1 fruit fly cellular context compared by ENCODE assay signal in the genomic region with DNA sequence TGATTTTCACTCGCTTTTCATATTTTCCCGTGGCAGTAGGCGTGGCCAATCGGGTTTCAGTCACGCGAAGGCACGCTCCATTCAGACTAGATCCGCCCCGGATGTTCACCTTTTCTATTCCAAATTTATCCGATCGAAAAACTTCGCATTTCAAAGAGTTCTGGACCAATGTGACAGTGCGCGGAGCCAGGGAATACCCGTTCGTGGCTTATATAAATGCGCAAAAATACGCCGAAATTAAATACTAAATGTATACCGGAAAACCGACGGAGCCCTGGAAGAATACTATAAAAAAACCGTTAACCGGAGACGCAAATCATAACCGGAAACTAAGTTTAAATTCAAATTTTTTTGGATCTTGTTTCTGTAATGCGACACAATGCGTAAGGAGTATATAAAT.
TF ChIP-seq lines count a peak whose summit lies in the region.

A gene (minus strand): TSS at position 181 of the 400 bp plus-strand sequence.

TF ChIP-seq in whole organism, embryonic, 481 proteins besides CTCF, POLR2A, EP300 and RAD21 (continued from another document and continues in another):
- TF ChIP-seq Hmr (GFP tag; optimal IDR thresholded peaks at IDR 0.05; lab: Kevin White, UChicago) (peak; percentile 93), HLH3B (GFP tag; IDR thresholded peaks at IDR 0.05; lab: Robert Waterston, UW) (0 out of 2 replicates have a peak, but pooled peaks have one; percentile 11), ase (GFP tag; IDR thresholded peaks at IDR 0.05; lab: Robert Waterston, UW) (0 out of 3 replicates have a peak, but pooled peaks have one; percentile 35), CG12236 (GFP tag; optimal IDR thresholded peaks at IDR 0.05; lab: Kevin White, UChicago) (peak; percentile 6), stc (GFP tag; IDR thresholded peaks at IDR 0.05; lab: Robert Waterston, UW) (no peak), CG15073 (GFP tag; optimal IDR thresholded peaks at IDR 0.05; lab: Kevin White, UChicago) (no peak), Awh (GFP tag; IDR thresholded peaks at IDR 0.05; lab: Robert Waterston, UW) (no peak), CG9727 (GFP tag; optimal IDR thresholded peaks at IDR 0.05; lab: Kevin White, UChicago) (peak; percentile 48), CG11696 (GFP tag; IDR thresholded peaks at IDR 0.05; lab: Robert Waterston, UW) (no peak), Abd-B (GFP tag; optimal IDR thresholded peaks at IDR 0.05; lab: Kevin White, UChicago) (no peak), toy (GFP tag; IDR thresholded peaks at IDR 0.05; lab: Robert Waterston, UW) (no peak), Dref (GFP tag; IDR thresholded peaks at IDR 0.05; lab: Robert Waterston, UW) (no peak), CG9215 (GFP tag; IDR thresholded peaks at IDR 0.05; lab: Robert Waterston, UW) (no peak), lov (optimal IDR thresholded peaks at IDR 0.05; lab: Kevin White, UChicago) (no peak), lov (GFP tag; IDR thresholded peaks at IDR 0.05; lab: Robert Waterston, UW) (peak; percentile 61; the same call in 2 of the 3 replicates), ab (GFP tag; optimal IDR thresholded peaks at IDR 0.05; lab: Kevin White, UChicago) (no peak), corto (GFP tag; optimal IDR thresholded peaks at IDR 0.05; lab: Kevin White, UChicago) (peak; percentile 34), az2 (GFP tag; optimal IDR thresholded peaks at IDR 0.05; lab: Kevin White, UChicago) (no peak), CG10543 (GFP tag; optimal IDR thresholded peaks at IDR 0.05; lab: Kevin White, UChicago) (peak; percentile 76), CG2202 (tag; optimal IDR thresholded peaks at IDR 0.05; lab: Kevin White, UChicago) (peak; percentile 2), CG2678 (tag; optimal IDR thresholded peaks at IDR 0.05; lab: Kevin White, UChicago) (peak; percentile 41), D19B (GFP tag; optimal IDR thresholded peaks at IDR 0.05; lab: Kevin White, UChicago) (peak; percentile 33), Sin3A (optimal IDR thresholded peaks at IDR 0.05; lab: Kevin White, UChicago) (peak; percentile 42), CG8944 (GFP tag; optimal IDR thresholded peaks at IDR 0.05; lab: Kevin White, UChicago) (no peak), CG12391 (tag; optimal IDR thresholded peaks at IDR 0.05; lab: Kevin White, UChicago) (peak; percentile 63), tap (tag; optimal IDR thresholded peaks at IDR 0.05; lab: Kevin White, UChicago) (peak; percentile 12), Fer2 (tag; optimal IDR thresholded peaks at IDR 0.05; lab: Kevin White, UChicago) (peak; percentile 50), B-H2 (GFP tag; optimal IDR thresholded peaks at IDR 0.05; lab: Kevin White, UChicago) (peak; percentile 70), Scr (GFP tag; IDR thresholded peaks at IDR 0.05; lab: Robert Waterston, UW; ENCODE audit: partially characterized antibody) (peak; percentile 17; the same call in 1 of the 2 replicates), ac (GFP tag; optimal IDR thresholded peaks at IDR 0.05; lab: Kevin White, UChicago) (no peak), CG5180 (GFP tag; optimal IDR thresholded peaks at IDR 0.05; lab: Kevin White, UChicago) (peak; percentile 27), en (GFP tag; optimal IDR thresholded peaks at IDR 0.05; lab: Kevin White, UChicago) (peak; percentile 7), pros (GFP tag; optimal IDR thresholded peaks at IDR 0.05; lab: Kevin White, UChicago) (no peak), lbe (GFP tag; optimal IDR thresholded peaks at IDR 0.05; lab: Kevin White, UChicago) (peak; percentile 54), CG2120 (GFP tag; optimal IDR thresholded peaks at IDR 0.05; lab: Kevin White, UChicago) (peak; percentile 14), scrt (GFP tag; optimal IDR thresholded peaks at IDR 0.05; lab: Kevin White, UChicago) (peak; percentile 65), nom (GFP tag; optimal IDR thresholded peaks at IDR 0.05; lab: Kevin White, UChicago) (peak; percentile 66), CG43689 (GFP tag; IDR thresholded peaks at IDR 0.05; lab: Robert Waterston, UW) (no peak), knrl (GFP tag; IDR thresholded peaks at IDR 0.05; lab: Robert Waterston, UW; ENCODE audit: partially characterized antibody) (peak; percentile 26; the same call in 1 of the 3 replicates), pzg (GFP tag; optimal IDR thresholded peaks at IDR 0.05; lab: Kevin White, UChicago) (peak; percentile 95), CG11695 (GFP tag; IDR thresholded peaks at IDR 0.05; lab: Robert Waterston, UW) (peak; percentile 47; the same call in 1 of the 3 replicates), CG15514 (GFP tag; optimal IDR thresholded peaks at IDR 0.05; lab: Kevin White, UChicago) (peak; percentile 88), ftz-f1 (GFP tag; optimal IDR thresholded peaks at IDR 0.05; lab: Kevin White, UChicago) (peak; percentile 31), gcm2 (GFP tag; optimal IDR thresholded peaks at IDR 0.05; lab: Kevin White, UChicago) (no peak), pnt (GFP tag; optimal IDR thresholded peaks at IDR 0.05; lab: Kevin White, UChicago) (no peak), CG6791 (GFP tag; IDR thresholded peaks at IDR 0.05; lab: Robert Waterston, UW; ENCODE audit: partially characterized antibody) (0 out of 3 replicates have a peak, but pooled peaks have one; percentile 18), da (GFP tag; optimal IDR thresholded peaks at IDR 0.05; lab: Kevin White, UChicago) (no peak), klu (GFP tag; IDR thresholded peaks at IDR 0.05; lab: Robert Waterston, UW) (no peak), kay (GFP tag; optimal IDR thresholded peaks at IDR 0.05; lab: Kevin White, UChicago) (no peak), Bgb (GFP tag; IDR thresholded peaks at IDR 0.05; lab: Robert Waterston, UW; ENCODE audit: partially characterized antibody) (peak; percentile 47; the same call in 1 of the 2 replicates), CG16863 (GFP tag; optimal IDR thresholded peaks at IDR 0.05; lab: Kevin White, UChicago) (peak; percentile 9), Dip3 (GFP tag; optimal IDR thresholded peaks at IDR 0.05; lab: Kevin White, UChicago) (no peak), Trl (optimal IDR thresholded peaks at IDR 0.05; lab: Kevin White, UChicago) (no peak), Trl (GFP tag; optimal IDR thresholded peaks at IDR 0.05; lab: Kevin White, UChicago) (peak; percentile 77), tgo (GFP tag; IDR thresholded peaks at IDR 0.05; lab: Robert Waterston, UW) (no peak; the same call in 2 of the 3 replicates), sd (tag; optimal IDR thresholded peaks at IDR 0.05; lab: Kevin White, UChicago) (peak; percentile 59), Rfx (GFP tag; IDR thresholded peaks at IDR 0.05; lab: Robert Waterston, UW) (peak; percentile 77), CG12219 (GFP tag; optimal IDR thresholded peaks at IDR 0.05; lab: Kevin White, UChicago) (peak; percentile 39), MTF-1 (GFP tag; optimal IDR thresholded peaks at IDR 0.05; lab: Kevin White, UChicago; ENCODE audit: borderline replicate concordance) (peak; percentile 55), D19A (tag; optimal IDR thresholded peaks at IDR 0.05; lab: Kevin White, UChicago) (peak; percentile 53), CG31365 (tag; optimal IDR thresholded peaks at IDR 0.05; lab: Kevin White, UChicago) (peak; percentile 37), CG2875 (GFP tag; optimal IDR thresholded peaks at IDR 0.05; lab: Kevin White, UChicago) (peak; percentile 25), fru (optimal IDR thresholded peaks at IDR 0.05; lab: Kevin White, UChicago) (no peak), chm (GFP tag; IDR thresholded peaks at IDR 0.05; lab: Robert Waterston, UW) (no peak; the same call in 1 of the 2 replicates), CG4617 (GFP tag; optimal IDR thresholded peaks at IDR 0.05; lab: Kevin White, UChicago; ENCODE audit: borderline replicate concordance) (peak; percentile 74), CrebB (tag; optimal IDR thresholded peaks at IDR 0.05; lab: Kevin White, UChicago) (peak; percentile 70), CG1233 (GFP tag; optimal IDR thresholded peaks at IDR 0.05; lab: Kevin White, UChicago) (peak; percentile 53), CG18764 (GFP tag; optimal IDR thresholded peaks at IDR 0.05; lab: Kevin White, UChicago) (peak; percentile 12), ato (GFP tag; IDR thresholded peaks at IDR 0.05; lab: Robert Waterston, UW; ENCODE audit: partially characterized antibody) (0 out of 2 replicates have a peak, but pooled peaks have one; percentile 9), cato (GFP tag; optimal IDR thresholded peaks at IDR 0.05; lab: Kevin White, UChicago; ENCODE audit: borderline replicate concordance) (no peak), CG4360 (GFP tag; IDR thresholded peaks at IDR 0.05; lab: Robert Waterston, UW) (no peak; the same call in 1 of the 2 replicates), CG3726 (GFP tag; IDR thresholded peaks at IDR 0.05; lab: Robert Waterston, UW) (no peak), slou (GFP tag; optimal IDR thresholded peaks at IDR 0.05; lab: Kevin White, UChicago) (no peak), CG33557 (GFP tag; optimal IDR thresholded peaks at IDR 0.05; lab: Kevin White, UChicago) (peak; percentile 47), Oaz (GFP tag; IDR thresholded peaks at IDR 0.05; lab: Robert Waterston, UW) (no peak), crc (GFP tag; optimal IDR thresholded peaks at IDR 0.05; lab: Kevin White, UChicago) (no peak), Drgx (GFP tag; IDR thresholded peaks at IDR 0.05; lab: Robert Waterston, UW) (no peak), CG17912 (GFP tag; optimal IDR thresholded peaks at IDR 0.05; lab: Kevin White, UChicago) (peak; percentile 85), CG10321 (GFP tag; IDR thresholded peaks at IDR 0.05; lab: Robert Waterston, UW) (no peak), ind (GFP tag; optimal IDR thresholded peaks at IDR 0.05; lab: Kevin White, UChicago) (no peak), CG10209 (GFP tag; optimal IDR thresholded peaks at IDR 0.05; lab: Kevin White, UChicago) (peak; percentile 44), crp (GFP tag; optimal IDR thresholded peaks at IDR 0.05; lab: Kevin White, UChicago) (peak in 1 of 2 experiments; percentile 30), ap (GFP tag; IDR thresholded peaks at IDR 0.05; lab: Robert Waterston, UW) (no peak), eve (GFP tag; optimal IDR thresholded peaks at IDR 0.05; lab: Kevin White, UChicago) (no peak), aop (GFP tag; IDR thresholded peaks at IDR 0.05; lab: Robert Waterston, UW) (no peak), Optix (GFP tag; IDR thresholded peaks at IDR 0.05; lab: Robert Waterston, UW) (no peak), CG13894 (tag; optimal IDR thresholded peaks at IDR 0.05; lab: Kevin White, UChicago) (peak; percentile 73), CG18476 (GFP tag; optimal IDR thresholded peaks at IDR 0.05; lab: Kevin White, UChicago) (no peak), Dad (GFP tag; optimal IDR thresholded peaks at IDR 0.05; lab: Kevin White, UChicago) (peak; percentile 13), HmgD (GFP tag; optimal IDR thresholded peaks at IDR 0.05; lab: Kevin White, UChicago) (peak; percentile 33), bcd (GFP tag; optimal IDR thresholded peaks at IDR 0.05; lab: Kevin White, UChicago) (peak; percentile 79), Ada2b (GFP tag; IDR thresholded peaks at IDR 0.05; lab: Robert Waterston, UW) (peak; percentile 29; the same call in 1 of the 2 replicates), jigr1 (GFP tag; IDR thresholded peaks at IDR 0.05; lab: Robert Waterston, UW) (no peak), CG6683 (GFP tag; optimal IDR thresholded peaks at IDR 0.05; lab: Kevin White, UChicago) (no peak), CG10147 (GFP tag; optimal IDR thresholded peaks at IDR 0.05; lab: Kevin White, UChicago) (peak; percentile 64), CG4820 (GFP tag; optimal IDR thresholded peaks at IDR 0.05; lab: Kevin White, UChicago) (no peak), abd-A (tag; optimal IDR thresholded peaks at IDR 0.05; lab: Kevin White, UChicago) (no peak), CG15269 (tag; optimal IDR thresholded peaks at IDR 0.05; lab: Kevin White, UChicago) (peak; percentile 51), CG8281 (tag; optimal IDR thresholded peaks at IDR 0.05; lab: Kevin White, UChicago) (peak; percentile 17), chn (GFP tag; optimal IDR thresholded peaks at IDR 0.05; lab: Kevin White, UChicago) (peak; percentile 11), CG6854 (GFP tag; optimal IDR thresholded peaks at IDR 0.05; lab: Kevin White, UChicago) (peak; percentile 55), Dek (tag; optimal IDR thresholded peaks at IDR 0.05; lab: Kevin White, UChicago) (peak; percentile 53), lab (GFP tag; optimal IDR thresholded peaks at IDR 0.05; lab: Kevin White, UChicago) (peak; percentile 81), CG15696 (tag; optimal IDR thresholded peaks at IDR 0.05; lab: Kevin White, UChicago) (peak; percentile 27), CG8388 (GFP tag; optimal IDR thresholded peaks at IDR 0.05; lab: Kevin White, UChicago) (peak; percentile 34), croc (GFP tag; conservative IDR thresholded peaks at IDR 0.05; lab: Robert Waterston, UW) (no peak), CG4707 (GFP tag; optimal IDR thresholded peaks at IDR 0.05; lab: Kevin White, UChicago) (peak; percentile 46), vnd (GFP tag; IDR thresholded peaks at IDR 0.05; lab: Robert Waterston, UW; ENCODE audit: partially characterized antibody) (no peak), HmgZ (tag; optimal IDR thresholded peaks at IDR 0.05; lab: Kevin White, UChicago) (peak; percentile 80), CG2129 (GFP tag; IDR thresholded peaks at IDR 0.05; lab: Robert Waterston, UW; ENCODE audit: partially characterized antibody) (no peak), exex (tag; optimal IDR thresholded peaks at IDR 0.05; lab: Kevin White, UChicago) (no peak), repo (GFP tag; optimal IDR thresholded peaks at IDR 0.05; lab: Kevin White, UChicago) (peak; percentile 48), CG32772 (GFP tag; IDR thresholded peaks at IDR 0.05; lab: Robert Waterston, UW) (no peak), CG2712 (tag; optimal IDR thresholded peaks at IDR 0.05; lab: Kevin White, UChicago) (peak; percentile 64), CG4328 (GFP tag; optimal IDR thresholded peaks at IDR 0.05; lab: Kevin White, UChicago) (peak; percentile 49), CG10654 (GFP tag; optimal IDR thresholded peaks at IDR 0.05; lab: Kevin White, UChicago) (no peak), D (optimal IDR thresholded peaks at IDR 0.05; lab: Kevin White, UChicago) (no peak), D (GFP tag; optimal IDR thresholded peaks at IDR 0.05; lab: Kevin White, UChicago) (no peak), Bdp1 (GFP tag; optimal IDR thresholded peaks at IDR 0.05; lab: Kevin White, UChicago) (peak; percentile 57), CG8924 (tag; optimal IDR thresholded peaks at IDR 0.05; lab: Kevin White, UChicago) (peak; percentile 63), Neu2 (GFP tag; optimal IDR thresholded peaks at IDR 0.05; lab: Kevin White, UChicago; ENCODE audit: borderline replicate concordance) (no peak), sima (GFP tag; optimal IDR thresholded peaks at IDR 0.05; lab: Kevin White, UChicago) (no peak), Kr (GFP tag; optimal IDR thresholded peaks at IDR 0.05; lab: Kevin White, UChicago) (no peak), Hand (GFP tag; optimal IDR thresholded peaks at IDR 0.05; lab: Kevin White, UChicago) (peak; percentile 18), CG1603 (tag; optimal IDR thresholded peaks at IDR 0.05; lab: Kevin White, UChicago) (peak; percentile 83)
